Fruit fly (Drosophila melanogaster): Measurements from ENCODE around the gene rho.

The rho gene

dm6 chr3L:1463547-1463946 lies at the start of gene rho (continued):
- peak; percentile 35 for TF ChIP-seq CG3163 (GFP tag; optimal IDR thresholded peaks at IDR 0.05)
- no peak for TF ChIP-seq CG6272 (GFP tag; IDR thresholded peaks at IDR 0.05)
- no peak for TF ChIP-seq h (optimal IDR thresholded peaks at IDR 0.05)
- no peak for TF ChIP-seq CkIIα-i1 (GFP tag; IDR thresholded peaks at IDR 0.05)
- peak; percentile 37 for TF ChIP-seq CG15269 (tag; optimal IDR thresholded peaks at IDR 0.05)
- peak; percentile 27 for TF ChIP-seq CG6854 (GFP tag; optimal IDR thresholded peaks at IDR 0.05)
- TF ChIP-seq Bdp1 (GFP tag; optimal IDR thresholded peaks at IDR 0.05) = no peak
- no peak for TF ChIP-seq B-H2 (GFP tag; optimal IDR thresholded peaks at IDR 0.05)
- no peak for TF ChIP-seq dimm (GFP tag; IDR thresholded peaks at IDR 0.05)
- TF ChIP-seq CG32532 (GFP tag; IDR thresholded peaks at IDR 0.05) = peak; percentile 29; the same call in 1 of the 2 replicates
- peak; percentile 19 for TF ChIP-seq pros (GFP tag; optimal IDR thresholded peaks at IDR 0.05)
- no peak for TF ChIP-seq Chrac-16 (GFP tag; optimal IDR thresholded peaks at IDR 0.05)
- TF ChIP-seq zfh2 (GFP tag; optimal IDR thresholded peaks at IDR 0.05) = no peak
- no peak for TF ChIP-seq CG18764 (GFP tag; optimal IDR thresholded peaks at IDR 0.05)
- no peak for TF ChIP-seq jing (GFP tag; optimal IDR thresholded peaks at IDR 0.05)
- peak; percentile 1 for TF ChIP-seq ems (GFP tag; optimal IDR thresholded peaks at IDR 0.05)
- no peak for TF ChIP-seq Dfd (GFP tag; optimal IDR thresholded peaks at IDR 0.05)
- peak; percentile 60 for TF ChIP-seq Antp (GFP tag; optimal IDR thresholded peaks at IDR 0.05)
- TF ChIP-seq prd (optimal IDR thresholded peaks at IDR 0.05) = no peak
- 0 out of 3 replicates have a peak, but pooled peaks have one; percentile 10 for TF ChIP-seq prd (GFP tag; IDR thresholded peaks at IDR 0.05)
- peak; percentile 71; the same call in 1 of the 2 replicates for TF ChIP-seq vvl (GFP tag; IDR thresholded peaks at IDR 0.05)
- no peak for TF ChIP-seq cad (GFP tag; optimal IDR thresholded peaks at IDR 0.05)
- TF ChIP-seq bigmax (GFP tag; optimal IDR thresholded peaks at IDR 0.05) = no peak
- TF ChIP-seq CG11093 (GFP tag; IDR thresholded peaks at IDR 0.05) = no peak
- TF ChIP-seq sd (tag; optimal IDR thresholded peaks at IDR 0.05) = no peak
- TF ChIP-seq dan (GFP tag; IDR thresholded peaks at IDR 0.05) = no peak
- no peak for TF ChIP-seq dati (GFP tag; IDR thresholded peaks at IDR 0.05)
- peak; percentile 31; the same call in 1 of the 2 replicates for TF ChIP-seq CG17328 (GFP tag; IDR thresholded peaks at IDR 0.05)
- no peak for TF ChIP-seq CG30020 (tag; optimal IDR thresholded peaks at IDR 0.05)
- peak; percentile 95 for TF ChIP-seq Med (GFP tag)
- TF ChIP-seq Dip3 (GFP tag; optimal IDR thresholded peaks at IDR 0.05) = no peak
- no peak for TF ChIP-seq nmo (GFP tag; optimal IDR thresholded peaks at IDR 0.05)
- TF ChIP-seq CG7963 (GFP tag; IDR thresholded peaks at IDR 0.05; ENCODE audit: partially characterized antibody) = no peak
- no peak for TF ChIP-seq ase (GFP tag; IDR thresholded peaks at IDR 0.05)
- TF ChIP-seq pita (GFP tag; optimal IDR thresholded peaks at IDR 0.05) = no peak
- TF ChIP-seq Fer1 (GFP tag; optimal IDR thresholded peaks at IDR 0.05) = no peak
- TF ChIP-seq fd102C (GFP tag; optimal IDR thresholded peaks at IDR 0.05) = peak; percentile 48
- peak in 1 of 2 experiments; percentile 82 for TF ChIP-seq tll (GFP tag; optimal IDR thresholded peaks at IDR 0.05)
- no peak for TF ChIP-seq CG8290 (GFP tag; optimal IDR thresholded peaks at IDR 0.05)
- TF ChIP-seq CG8290 (tag; optimal IDR thresholded peaks at IDR 0.05) = peak in 1 of 2 experiments; percentile 71
- no peak for TF ChIP-seq CG10274 (GFP tag; optimal IDR thresholded peaks at IDR 0.05)
- peak; percentile 40 for TF ChIP-seq CG17385 (GFP tag; optimal IDR thresholded peaks at IDR 0.05)
- TF ChIP-seq Oaz (GFP tag; IDR thresholded peaks at IDR 0.05) = no peak
- no peak for TF ChIP-seq CG11723 (GFP tag; optimal IDR thresholded peaks at IDR 0.05)
- TF ChIP-seq Sry-δ (GFP tag; optimal IDR thresholded peaks at IDR 0.05) = no peak
- TF ChIP-seq NC2α (GFP tag; optimal IDR thresholded peaks at IDR 0.05) = peak; percentile 71
- TF ChIP-seq lab (GFP tag; optimal IDR thresholded peaks at IDR 0.05) = peak; percentile 39
- TF ChIP-seq sqz (GFP tag; optimal IDR thresholded peaks at IDR 0.05) = no peak
- TF ChIP-seq al (GFP tag; IDR thresholded peaks at IDR 0.05) = no peak
- TF ChIP-seq CG32772 (GFP tag; IDR thresholded peaks at IDR 0.05) = no peak
- peak; percentile 31; the same call in 1 of the 2 replicates for TF ChIP-seq onecut (GFP tag; IDR thresholded peaks at IDR 0.05)
- TF ChIP-seq Taf1 (GFP tag; IDR thresholded peaks at IDR 0.05) = no peak
- TF ChIP-seq bsh (GFP tag; optimal IDR thresholded peaks at IDR 0.05) = peak in 1 of 2 experiments; percentile 34
